Fruit fly (Drosophila melanogaster): Measurements from ENCODE around the gene CG9040.

Gene CG9040

DNA sequence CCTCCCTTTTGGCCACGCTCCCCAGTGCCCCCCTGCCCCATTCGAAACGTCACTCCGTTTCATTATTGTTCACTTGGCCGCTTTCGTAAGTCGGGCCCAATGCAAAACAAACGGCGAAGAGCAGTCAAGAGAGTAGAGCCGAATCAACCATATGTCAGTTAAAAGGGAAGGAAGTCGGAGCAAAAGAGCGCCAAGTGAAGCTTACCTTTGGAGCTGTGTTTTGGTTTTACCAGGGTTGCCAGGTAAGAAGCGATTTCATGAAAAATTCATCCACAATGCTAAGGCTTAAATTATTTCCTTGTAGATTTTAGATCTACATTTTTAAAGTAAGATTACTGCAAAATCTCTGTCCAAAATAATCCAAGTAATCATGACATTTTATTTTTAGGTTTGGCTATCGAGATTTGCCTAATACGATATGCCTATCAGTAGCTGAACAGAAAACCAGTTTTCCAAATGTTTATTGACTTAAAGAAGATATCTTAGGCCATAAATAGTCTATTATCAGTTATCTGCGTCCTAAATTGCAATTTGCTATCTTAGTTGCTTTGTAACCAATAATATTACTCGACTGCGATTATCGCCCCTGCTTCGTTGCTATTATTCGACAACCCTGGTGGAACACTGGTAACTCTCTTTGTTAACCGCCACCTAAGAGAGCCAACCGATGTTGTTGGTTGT is 49.1 kb upstream of the CG9040 start (continued):
- TF ChIP-seq CG12236 (GFP tag; optimal IDR thresholded peaks at IDR 0.05) (peak; percentile 88), CG2120 (GFP tag; optimal IDR thresholded peaks at IDR 0.05) (peak; percentile 93), CG9727 (GFP tag; optimal IDR thresholded peaks at IDR 0.05) (peak; percentile 90), hbn (GFP tag; IDR thresholded peaks at IDR 0.05; ENCODE audit: partially characterized antibody) (no peak), p53 (GFP tag; optimal IDR thresholded peaks at IDR 0.05) (peak; percentile 64), D19A (tag; optimal IDR thresholded peaks at IDR 0.05) (peak; percentile 82), Lhr (GFP tag; optimal IDR thresholded peaks at IDR 0.05) (peak; percentile 75), sisA (GFP tag; IDR thresholded peaks at IDR 0.05) (peak; percentile 67), CG31224 (GFP tag; IDR thresholded peaks at IDR 0.05) (peak; percentile 72), CG8478 (optimal IDR thresholded peaks at IDR 0.05) (no peak), CG12071 (GFP tag; optimal IDR thresholded peaks at IDR 0.05) (peak; percentile 75), CG9932 (GFP tag; IDR thresholded peaks at IDR 0.05) (peak; percentile 77), ranshi (GFP tag; IDR thresholded peaks at IDR 0.05) (0 out of 2 replicates have a peak, but pooled peaks have one; percentile 50), croc (GFP tag; conservative IDR thresholded peaks at IDR 0.05) (peak; percentile 72), CG10147 (GFP tag; optimal IDR thresholded peaks at IDR 0.05) (peak; percentile 92), CG10431 (GFP tag; optimal IDR thresholded peaks at IDR 0.05) (peak; percentile 58), ham (GFP tag; IDR thresholded peaks at IDR 0.05) (no peak), bsh (GFP tag; optimal IDR thresholded peaks at IDR 0.05) (peak; percentile 75 to 86), CrebB (tag; optimal IDR thresholded peaks at IDR 0.05) (peak; percentile 70), CG10654 (GFP tag; optimal IDR thresholded peaks at IDR 0.05) (peak; percentile 74), NFAT (GFP tag; IDR thresholded peaks at IDR 0.05) (peak; percentile 40), grn (GFP tag; optimal IDR thresholded peaks at IDR 0.05) (peak; percentile 83), Dek (tag; optimal IDR thresholded peaks at IDR 0.05) (peak; percentile 67), CG4360 (GFP tag; IDR thresholded peaks at IDR 0.05) (no peak), tx (GFP tag; optimal IDR thresholded peaks at IDR 0.05) (peak; percentile 89), Chrac-16 (GFP tag; optimal IDR thresholded peaks at IDR 0.05) (peak; percentile 80), crc (GFP tag; optimal IDR thresholded peaks at IDR 0.05) (peak; percentile 81), CG14965 (GFP tag; optimal IDR thresholded peaks at IDR 0.05; ENCODE audit: borderline replicate concordance) (peak; percentile 66), CG1529 (GFP tag; optimal IDR thresholded peaks at IDR 0.05) (peak; percentile 88), gt (GFP tag; IDR thresholded peaks at IDR 0.05) (no peak), Camta (GFP tag; optimal IDR thresholded peaks at IDR 0.05) (peak; percentile 90), Stat92E (GFP tag; optimal IDR thresholded peaks at IDR 0.05) (no peak), CG15479 (GFP tag; optimal IDR thresholded peaks at IDR 0.05) (peak; percentile 74), Hsf (GFP tag; optimal IDR thresholded peaks at IDR 0.05) (peak; percentile 92), CG2889 (GFP tag; IDR thresholded peaks at IDR 0.05) (0 out of 3 replicates have a peak, but pooled peaks have one; percentile 35), CG13296 (GFP tag; optimal IDR thresholded peaks at IDR 0.05) (peak; percentile 93), Asciz (GFP tag; optimal IDR thresholded peaks at IDR 0.05) (peak; percentile 83), MESR4 (GFP tag; optimal IDR thresholded peaks at IDR 0.05) (no peak), CG14667 (GFP tag; IDR thresholded peaks at IDR 0.05) (peak; percentile 66; the same call in 1 of the 2 replicates), Pdp1 (GFP tag; optimal IDR thresholded peaks at IDR 0.05) (peak; percentile 80 to 90), crol (GFP tag; IDR thresholded peaks at IDR 0.05) (peak; percentile 53), CG9215 (GFP tag; IDR thresholded peaks at IDR 0.05) (peak; percentile 76), Mes4 (GFP tag; optimal IDR thresholded peaks at IDR 0.05) (peak; percentile 87), CG15011 (GFP tag; optimal IDR thresholded peaks at IDR 0.05) (peak; percentile 89), CG14050 (GFP tag; IDR thresholded peaks at IDR 0.05) (no peak; the same call in 2 of the 3 replicates), Trl (optimal IDR thresholded peaks at IDR 0.05) (peak; percentile 51 to 59), Trl (GFP tag; optimal IDR thresholded peaks at IDR 0.05) (peak; percentile 68), gem (tag; optimal IDR thresholded peaks at IDR 0.05) (peak; percentile 90), zen2 (GFP tag; IDR thresholded peaks at IDR 0.05; ENCODE audit: partially characterized antibody) (no peak), sens-2 (GFP tag; IDR thresholded peaks at IDR 0.05) (no peak)
